Fruit fly (Drosophila melanogaster) whole organism, embryonic: Measurements from ENCODE around the gene CG10165.

Experiments used
- Adf1 ChIP-seq: fragments of 200-800 bp; sonication (Bioruptor generic); IDR thresholded peaks from 2 replicates; pipeline ENCODE4 v1.3.6; 2022; ENCODE audit warnings: missing biosample characterization, missing genetic modification characterization
- CG10543 ChIP-seq: fragments of 200-800 bp; sonication (Bioruptor generic); optimal IDR thresholded peaks from 3 replicates; lab custom pipeline; 2017; ENCODE audit warnings: missing biosample characterization, mild to moderate bottlenecking, missing genetic modification characterization, moderate library complexity
- CG11456 ChIP-seq: fragments of 200-800 bp; sonication (Bioruptor generic); IDR thresholded peaks from 3 replicates; pipeline ENCODE4 v1.3.6; 2022; ENCODE audit warnings: missing biosample characterization, missing genetic modification characterization
- CG11504 ChIP-seq: fragments of 200-800 bp; sonication (Bioruptor generic); optimal IDR thresholded peaks from 3 replicates; lab custom pipeline; 2019; ENCODE audit warnings: missing biosample characterization, mild to moderate bottlenecking, missing genetic modification characterization, moderate library complexity
- CG11560 ChIP-seq: fragments of 200-800 bp; sonication (Bioruptor generic); IDR thresholded peaks from 3 replicates; pipeline ENCODE4 v1.3.6; 2022; ENCODE audit warnings: missing biosample characterization, missing genetic modification characterization
- CG14667 ChIP-seq: fragments of 200-800 bp; sonication (Bioruptor generic); IDR thresholded peaks from 2 replicates; pipeline ENCODE4 v1.3.6; 2022; ENCODE audit warnings: missing biosample characterization, missing genetic modification characterization
- CG14965 ChIP-seq: fragments of 200-800 bp; sonication (Bioruptor generic); optimal IDR thresholded peaks from 2 replicates; lab custom pipeline; 2016; ENCODE audit warnings: missing biosample characterization, missing genetic modification characterization, borderline replicate concordance
- CG16813 ChIP-seq: fragments of 200-800 bp; sonication (Bioruptor generic); IDR thresholded peaks from 3 replicates; pipeline ENCODE4 v1.3.6; 2022; ENCODE audit warnings: missing biosample characterization, missing genetic modification characterization; ENCODE audit not compliant: partially characterized antibody
- CG2712 ChIP-seq: fragments of 200-800 bp; optimal IDR thresholded peaks from 3 replicates; lab custom pipeline; 2019; ENCODE audit warnings: missing biosample characterization, mild to moderate bottlenecking, missing genetic modification characterization, moderate library complexity
- CG2875 ChIP-seq: fragments of 200-800 bp; sonication (Bioruptor generic); optimal IDR thresholded peaks from 2 replicates; lab custom pipeline; 2017; ENCODE audit warnings: missing biosample characterization, mild to moderate bottlenecking, missing genetic modification characterization, missing genetic modification reagents
- CG31441 ChIP-seq: fragments of 200-800 bp; sonication (Bioruptor generic); IDR thresholded peaks from 2 replicates; pipeline ENCODE4 v1.3.6; 2022; ENCODE audit warnings: missing biosample characterization, missing genetic modification characterization
- CG4820 ChIP-seq: fragments of 200-800 bp; sonication (Bioruptor generic); optimal IDR thresholded peaks from 3 replicates; lab custom pipeline; 2016; ENCODE audit warnings: missing biosample characterization, missing genetic modification characterization
- CG4854 ChIP-seq: fragments of 200-800 bp; sonication (Bioruptor generic); optimal IDR thresholded peaks from 2 replicates; lab custom pipeline; 2016; ENCODE audit warnings: missing biosample characterization, missing genetic modification characterization, inconsistent platforms
- CG6254 ChIP-seq: fragments of 200-800 bp; sonication (Bioruptor generic); optimal IDR thresholded peaks from 3 replicates; lab custom pipeline; 2017; ENCODE audit warnings: mild to moderate bottlenecking, missing biosample characterization, missing genetic modification reagents, missing genetic modification characterization
- CG6272 ChIP-seq: fragments of 200-800 bp; sonication (Bioruptor generic); IDR thresholded peaks from 2 replicates; pipeline ENCODE4 v1.3.6; 2022; ENCODE audit warnings: missing biosample characterization, missing genetic modification characterization
- CG6765 ChIP-seq: fragments of 200-800 bp; sonication (Bioruptor generic); optimal IDR thresholded peaks from 3 replicates; lab custom pipeline; 2017; ENCODE audit warnings: missing biosample characterization, mild to moderate bottlenecking, missing genetic modification characterization
- CkIIα-i1 ChIP-seq: fragments of 200-800 bp; sonication (Bioruptor generic); IDR thresholded peaks from 2 replicates; pipeline ENCODE4 v1.3.6; 2022; ENCODE audit warnings: missing biosample characterization, missing genetic modification characterization
- D ChIP-seq, 2 experiments: fragments of 200-800 bp in 1 of 2; fragments of >200 bp in 1 of 2; sonication (Bioruptor generic) in 1 of 2; optimal IDR thresholded peaks; 2 replicates in 1 of 2; 3 replicates in 1 of 2; lab custom pipeline; 2017; ENCODE audit warnings: mild to moderate bottlenecking in 1 of 2, missing biosample characterization in 1 of 2, missing genetic modification characterization in 1 of 2, missing genetic modification reagents in 1 of 2
- Dfd ChIP-seq, 2 experiments: fragments of >200 bp; optimal IDR thresholded peaks; 2 replicates each; lab custom pipeline; 2017; ENCODE audit warnings: missing biosample characterization in 2 of 2, missing genetic modification characterization in 2 of 2
- Dref ChIP-seq: fragments of 200-800 bp; sonication (Bioruptor generic); IDR thresholded peaks from 2 replicates; pipeline ENCODE4 v1.3.6; 2022; ENCODE audit warnings: missing biosample characterization, missing genetic modification characterization
- E2f2 ChIP-seq: fragments of 200-800 bp; sonication (Bioruptor generic); IDR thresholded peaks from 2 replicates; pipeline ENCODE4 v1.3.6; 2022; ENCODE audit warnings: missing biosample characterization, missing genetic modification characterization
- GATAe ChIP-seq: fragments of 200-800 bp; sonication (Bioruptor generic); conservative IDR thresholded peaks from 2 replicates; pipeline ENCODE4 v1.3.6; 2022; ENCODE audit warnings: missing biosample characterization, missing genetic modification characterization
- HLH4C ChIP-seq: fragments of 200-800 bp; sonication (Bioruptor generic); IDR thresholded peaks from 3 replicates; pipeline ENCODE4 v1.3.6; 2022; ENCODE audit warnings: missing biosample characterization, missing genetic modification characterization; ENCODE audit not compliant: partially characterized antibody
- Hand ChIP-seq: fragments of 200-800 bp; sonication (Bioruptor generic); optimal IDR thresholded peaks from 2 replicates; lab custom pipeline; 2017; ENCODE audit warnings: mild to moderate bottlenecking, missing biosample characterization, missing genetic modification reagents, missing genetic modification characterization
- Max ChIP-seq: fragments of 200-800 bp; sonication (Bioruptor generic); optimal IDR thresholded peaks from 2 replicates; lab custom pipeline; 2016; ENCODE audit warnings: missing biosample characterization, mild to moderate bottlenecking, missing genetic modification characterization
- NFAT ChIP-seq: fragments of 200-800 bp; sonication (Bioruptor generic); IDR thresholded peaks from 2 replicates; pipeline ENCODE4 v1.3.6; 2022; ENCODE audit warnings: missing biosample characterization, missing genetic modification characterization
- Sox100B ChIP-seq: fragments of 200-800 bp; sonication (Bioruptor generic); optimal IDR thresholded peaks from 3 replicates; lab custom pipeline; 2018; ENCODE audit warnings: missing biosample characterization, mild to moderate bottlenecking, missing genetic modification characterization
- Sry-β ChIP-seq: fragments of 200-800 bp; sonication (Bioruptor generic); optimal IDR thresholded peaks from 2 replicates; lab custom pipeline; 2018; ENCODE audit warnings: missing biosample characterization, mild to moderate bottlenecking, missing genetic modification characterization, moderate library complexity
- Tbp ChIP-seq: fragments of >200 bp; optimal IDR thresholded peaks from 2 replicates; lab custom pipeline; 2018; ENCODE audit warnings: missing biosample characterization, missing genetic modification characterization
- Xrp1 ChIP-seq: fragments of 200-800 bp; sonication (Bioruptor generic); IDR thresholded peaks from 2 replicates; pipeline ENCODE4 v1.3.6; 2022; ENCODE audit warnings: missing biosample characterization, missing genetic modification characterization
- ab ChIP-seq: fragments of 200-800 bp; sonication (Bioruptor generic); optimal IDR thresholded peaks from 2 replicates; lab custom pipeline; 2016; ENCODE audit warnings: missing biosample characterization, missing genetic modification characterization
- al ChIP-seq: fragments of 200-800 bp; sonication (Bioruptor generic); IDR thresholded peaks from 2 replicates; pipeline ENCODE4 v1.3.6; 2022; ENCODE audit warnings: missing biosample characterization, missing genetic modification characterization
- ara ChIP-seq: fragments of 200-800 bp; sonication (Bioruptor generic); IDR thresholded peaks from 2 replicates; pipeline ENCODE4 v1.3.6; 2022; ENCODE audit warnings: missing biosample characterization, missing genetic modification characterization
- bowl ChIP-seq: fragments of 200-800 bp; sonication (Bioruptor generic); IDR thresholded peaks from 2 replicates; pipeline ENCODE4 v1.3.6; 2022; ENCODE audit warnings: missing biosample characterization, missing genetic modification characterization
- cato ChIP-seq: fragments of 200-800 bp; sonication (Bioruptor generic); optimal IDR thresholded peaks from 2 replicates; lab custom pipeline; 2016; ENCODE audit warnings: missing biosample characterization, missing genetic modification characterization, borderline replicate concordance
- danr ChIP-seq: fragments of 200-800 bp; sonication (Bioruptor generic); IDR thresholded peaks from 2 replicates; pipeline ENCODE4 v1.3.6; 2022; ENCODE audit warnings: missing biosample characterization, missing genetic modification characterization
- en ChIP-seq: fragments of 200-800 bp; sonication (Bioruptor generic); optimal IDR thresholded peaks from 2 replicates; lab custom pipeline; 2016; ENCODE audit warnings: missing biosample characterization, missing genetic modification characterization
- eyg ChIP-seq: fragments of 200-800 bp; sonication (Bioruptor generic); optimal IDR thresholded peaks from 3 replicates; lab custom pipeline; 2016; ENCODE audit warnings: missing biosample characterization, missing genetic modification characterization
- fd3F ChIP-seq: fragments of 200-800 bp; sonication (Bioruptor generic); optimal IDR thresholded peaks from 2 replicates; lab custom pipeline; 2018; ENCODE audit warnings: missing biosample characterization, mild to moderate bottlenecking, missing genetic modification characterization, moderate library complexity
- gcm ChIP-seq: fragments of 200-800 bp; sonication (Bioruptor generic); optimal IDR thresholded peaks from 2 replicates; lab custom pipeline; 2019; ENCODE audit warnings: missing biosample characterization, mild to moderate bottlenecking, missing genetic modification characterization, moderate library complexity
- gcm2 ChIP-seq: fragments of 200-800 bp; sonication (Bioruptor generic); optimal IDR thresholded peaks from 2 replicates; lab custom pipeline; 2016; ENCODE audit warnings: missing biosample characterization, missing genetic modification characterization
- jing ChIP-seq: fragments of 200-800 bp; sonication (Bioruptor generic); optimal IDR thresholded peaks from 2 replicates; lab custom pipeline; 2018; ENCODE audit warnings: missing biosample characterization, mild to moderate bottlenecking, missing genetic modification characterization
- klu ChIP-seq: fragments of 200-800 bp; sonication (Bioruptor generic); IDR thresholded peaks from 2 replicates; pipeline ENCODE4 v1.3.6; 2022; ENCODE audit warnings: missing biosample characterization, missing genetic modification characterization
- nau ChIP-seq: fragments of 200-800 bp; sonication (Bioruptor generic); optimal IDR thresholded peaks from 3 replicates; lab custom pipeline; 2017; ENCODE audit warnings: missing biosample characterization, mild to moderate bottlenecking, missing genetic modification characterization, missing genetic modification reagents
- nerfin-1 ChIP-seq: fragments of 200-800 bp; sonication (Bioruptor generic); optimal IDR thresholded peaks from 3 replicates; lab custom pipeline; 2019; ENCODE audit warnings: missing biosample characterization, mild to moderate bottlenecking, missing genetic modification characterization, moderate library complexity
- oc ChIP-seq: fragments of 200-800 bp; sonication (Bioruptor generic); optimal IDR thresholded peaks from 2 replicates; lab custom pipeline; 2018; ENCODE audit warnings: missing biosample characterization, mild to moderate bottlenecking, missing genetic modification characterization, moderate library complexity
- pum ChIP-seq: fragments of 200-800 bp; sonication (Bioruptor generic); optimal IDR thresholded peaks from 2 replicates; lab custom pipeline; 2016; ENCODE audit warnings: missing biosample characterization, missing genetic modification characterization
- sqz ChIP-seq: fragments of 200-800 bp; sonication (Bioruptor generic); optimal IDR thresholded peaks from 3 replicates; lab custom pipeline; 2018; ENCODE audit warnings: missing biosample characterization, mild to moderate bottlenecking, missing genetic modification characterization
- zen ChIP-seq: fragments of 200-800 bp; sonication (Bioruptor generic); optimal IDR thresholded peaks from 3 replicates; lab custom pipeline; 2018; ENCODE audit warnings: missing biosample characterization, mild to moderate bottlenecking, missing genetic modification characterization, moderate library complexity

CG10165 gene

dm6 chr2L:19575626-19576298 is 45.7 kb upstream of the CG10165 start (continued):
- TF ChIP-seq gcm2 (peak; percentile 87), al (peak; percentile 95), pum (GFP tag; lab: Kevin White, UChicago) (peak; percentile 96), ara (peak; percentile 85), CG10543 (GFP tag; lab: Kevin White, UChicago) (peak; percentile 93), CG11504 (tag; lab: Kevin White, UChicago) (peak; percentile 96), Adf1 (GFP tag; lab: Robert Waterston, UW) (peak; percentile 59), CG11456 (GFP tag; lab: Robert Waterston, UW) (peak; percentile 94), sqz (peak; percentile 86), CG2712 (tag; lab: Kevin White, UChicago) (peak; percentile 98), Max (peak; percentile 93), HLH4C (no peak), NFAT (GFP tag; lab: Robert Waterston, UW) (peak; percentile 91), Hand (GFP tag; lab: Kevin White, UChicago) (peak; percentile 85), CG6765 (GFP tag; lab: Kevin White, UChicago) (peak; percentile 92), Xrp1 (GFP tag; lab: Robert Waterston, UW) (peak; percentile 94), E2f2 (GFP tag; lab: Robert Waterston, UW) (peak; percentile 78), klu (peak; percentile 92), D (optimal IDR thresholded peaks at IDR 0.05; lab: Kevin White, UChicago) (peak; percentile 69), D (GFP tag; optimal IDR thresholded peaks at IDR 0.05; lab: Kevin White, UChicago) (peak; percentile 92), Sry-β (peak; percentile 52), CG16813 (GFP tag; lab: Robert Waterston, UW) (no peak), CkIIα-i1 (GFP tag; lab: Robert Waterston, UW) (peak; percentile 80; the same call in 1 of the 2 replicates), Sox100B (GFP tag; lab: Kevin White, UChicago) (peak; percentile 97), Tbp (GFP tag; lab: Kevin White, UChicago) (peak; percentile 50), GATAe (GFP tag; lab: Robert Waterston, UW) (peak; percentile 77), nau (GFP tag; lab: Kevin White, UChicago) (peak; percentile 91), Dref (peak; percentile 38; the same call in 1 of the 2 replicates), jing (GFP tag; lab: Kevin White, UChicago) (peak; percentile 96), CG4854 (GFP tag; lab: Kevin White, UChicago) (peak; percentile 93), cato (GFP tag; lab: Kevin White, UChicago) (peak; percentile 89), CG6254 (GFP tag; lab: Kevin White, UChicago) (peak; percentile 81), CG2875 (GFP tag; lab: Kevin White, UChicago) (peak; percentile 91), zen (peak; percentile 82), CG4820 (peak; percentile 94), nerfin-1 (peak; percentile 80), CG11560 (tag; lab: Robert Waterston, UW) (peak; percentile 90), Dfd (GFP tag; optimal IDR thresholded peaks at IDR 0.05; lab: Kevin White, UChicago) (no peak), bowl (GFP tag; lab: Robert Waterston, UW) (peak; percentile 47; the same call in 1 of the 2 replicates), fd3F (peak; percentile 94), CG14965 (GFP tag; lab: Kevin White, UChicago) (peak; percentile 84), CG14667 (GFP tag; lab: Robert Waterston, UW) (peak; percentile 87), gcm (peak; percentile 85), CG31441 (GFP tag; lab: Robert Waterston, UW) (peak; percentile 97), en (peak; percentile 94), danr (GFP tag; lab: Robert Waterston, UW) (peak; percentile 94), oc (peak; percentile 87), eyg (GFP tag; lab: Kevin White, UChicago) (peak; percentile 95), CG6272 (GFP tag; lab: Robert Waterston, UW) (peak; percentile 94), ab (GFP tag; lab: Kevin White, UChicago) (peak; percentile 54)
